Fruit fly (Drosophila melanogaster) whole organism, prepupa: ENCODE results near the gene Top3alpha.
A peak's percentile ranks its signal among the peaks of the same experiment; 100 is the strongest.

Experiments
- Blimp-1 ChIP-seq: fragments of 200-800 bp; sonication (Bioruptor generic); optimal IDR thresholded peaks from 3 replicates; lab custom pipeline; 2017; ENCODE audit warnings: missing biosample characterization, missing genetic modification characterization, mild to moderate bottlenecking, moderate library complexity, missing genetic modification reagents
- CG11294 ChIP-seq: fragments of 200-800 bp; sonication (Bioruptor generic); IDR thresholded peaks from 2 replicates; pipeline ENCODE4 v1.3.6; 2022; ENCODE audit warnings: missing biosample characterization, missing genetic modification characterization
- CG15336 ChIP-seq: fragments of 200-800 bp; sonication (Bioruptor generic); IDR thresholded peaks from 2 replicates; pipeline ENCODE4 v1.3.6; 2022; ENCODE audit warnings: missing biosample characterization, missing genetic modification characterization
- CG1621 ChIP-seq: fragments of 200-800 bp; sonication (Bioruptor generic); optimal IDR thresholded peaks from 3 replicates; lab custom pipeline; 2018; ENCODE audit warnings: missing biosample characterization, mild to moderate bottlenecking, missing genetic modification characterization
- CG31627 ChIP-seq: fragments of 200-800 bp; sonication (Bioruptor generic); optimal IDR thresholded peaks from 3 replicates; lab custom pipeline; 2016; ENCODE audit warnings: missing biosample characterization, missing genetic modification characterization
- CG32006 ChIP-seq: fragments of 200-800 bp; sonication (Bioruptor generic); optimal IDR thresholded peaks from 3 replicates; lab custom pipeline; 2017; ENCODE audit warnings: missing biosample characterization, mild to moderate bottlenecking, missing genetic modification characterization
- CG34406 ChIP-seq: fragments of 200-800 bp; sonication (Bioruptor generic); optimal IDR thresholded peaks from 3 replicates; lab custom pipeline; 2016; ENCODE audit warnings: missing biosample characterization, missing genetic modification characterization
- CG6163 ChIP-seq: fragments of 200-800 bp; sonication (Bioruptor generic); IDR thresholded peaks from 3 replicates; pipeline ENCODE4 v1.3.6; 2022; ENCODE audit warnings: missing biosample characterization, missing genetic modification characterization
- CG6276 ChIP-seq: fragments of 200-800 bp; sonication (Bioruptor generic); optimal IDR thresholded peaks from 2 replicates; lab custom pipeline; 2017; ENCODE audit warnings: missing biosample characterization, mild to moderate bottlenecking, missing genetic modification characterization
- CG6792 ChIP-seq: fragments of 200-800 bp; sonication (Bioruptor generic); optimal IDR thresholded peaks from 3 replicates; lab custom pipeline; 2016; ENCODE audit warnings: missing biosample characterization, missing genetic modification characterization
- CG6808 ChIP-seq: fragments of 200-800 bp; sonication (Bioruptor generic); optimal IDR thresholded peaks from 3 replicates; lab custom pipeline; 2017; ENCODE audit warnings: missing biosample characterization, missing genetic modification characterization, mild to moderate bottlenecking, moderate library complexity, missing genetic modification reagents
- CG6854 ChIP-seq: fragments of 200-800 bp; sonication (Bioruptor generic); optimal IDR thresholded peaks from 2 replicates; lab custom pipeline; 2017; ENCODE audit warnings: missing biosample characterization, mild to moderate bottlenecking, missing genetic modification characterization
- CG7368 ChIP-seq: fragments of 200-800 bp; sonication (Bioruptor generic); optimal IDR thresholded peaks from 3 replicates; lab custom pipeline; 2016; ENCODE audit warnings: missing biosample characterization, missing genetic modification characterization
- CG8119 ChIP-seq: fragments of 200-800 bp; sonication (Bioruptor generic); IDR thresholded peaks from 3 replicates; pipeline ENCODE4 v1.3.6; 2022; ENCODE audit warnings: missing biosample characterization, missing genetic modification characterization
- CG8319 ChIP-seq: fragments of 200-800 bp; sonication (Bioruptor generic); optimal IDR thresholded peaks from 3 replicates; lab custom pipeline; 2016; ENCODE audit warnings: missing biosample characterization, missing genetic modification characterization
- CG8632 ChIP-seq: fragments of 200-800 bp; sonication (Bioruptor generic); optimal IDR thresholded peaks from 3 replicates; lab custom pipeline; 2016; ENCODE audit warnings: missing biosample characterization, missing genetic modification characterization
- CG9139 ChIP-seq: fragments of 200-800 bp; sonication (Bioruptor generic); optimal IDR thresholded peaks from 3 replicates; lab custom pipeline; 2017; ENCODE audit warnings: missing biosample characterization, mild to moderate bottlenecking, missing genetic modification characterization
- Eip75B ChIP-seq: fragments of 200-800 bp; sonication (Bioruptor generic); optimal IDR thresholded peaks from 3 replicates; lab custom pipeline; 2016; ENCODE audit warnings: missing biosample characterization, missing genetic modification characterization
- Ets96B ChIP-seq: fragments of 200-800 bp; optimal IDR thresholded peaks from 2 replicates; lab custom pipeline; 2019; ENCODE audit warnings: missing biosample characterization, mild to moderate bottlenecking, missing genetic modification characterization, moderate library complexity
- Lpt ChIP-seq: fragments of 200-800 bp; sonication (Bioruptor generic); optimal IDR thresholded peaks from 3 replicates; lab custom pipeline; 2016; ENCODE audit warnings: missing biosample characterization, missing genetic modification characterization
- Met ChIP-seq: fragments of 200-800 bp; sonication (Bioruptor generic); optimal IDR thresholded peaks from 3 replicates; lab custom pipeline; 2016; ENCODE audit warnings: missing biosample characterization, missing genetic modification characterization
- Smox ChIP-seq: fragments of 200-800 bp; sonication (Bioruptor generic); optimal IDR thresholded peaks from 3 replicates; lab custom pipeline; 2016; ENCODE audit warnings: missing biosample characterization, missing genetic modification characterization
- Sox102F ChIP-seq: fragments of 200-800 bp; sonication (Bioruptor generic); optimal IDR thresholded peaks from 2 replicates; lab custom pipeline; 2016; ENCODE audit warnings: missing biosample characterization, mild to moderate bottlenecking, missing genetic modification characterization
- Sox14 ChIP-seq: fragments of 200-800 bp; sonication (Bioruptor generic); optimal IDR thresholded peaks from 3 replicates; lab custom pipeline; 2016; ENCODE audit warnings: missing biosample characterization, missing genetic modification characterization
- achi ChIP-seq: fragments of 200-800 bp; sonication (Bioruptor generic); optimal IDR thresholded peaks from 3 replicates; lab custom pipeline; 2016; ENCODE audit warnings: missing biosample characterization, missing genetic modification characterization
- acj6 ChIP-seq: fragments of 200-800 bp; sonication (Bioruptor generic); optimal IDR thresholded peaks from 3 replicates; lab custom pipeline; 2016; ENCODE audit warnings: missing biosample characterization, missing genetic modification characterization
- cyc ChIP-seq: fragments of 200-800 bp; sonication (Bioruptor generic); optimal IDR thresholded peaks from 3 replicates; lab custom pipeline; 2016; ENCODE audit warnings: missing biosample characterization, missing genetic modification characterization
- dac ChIP-seq: fragments of 200-800 bp; sonication (Bioruptor generic); optimal IDR thresholded peaks from 2 replicates; lab custom pipeline; 2017; ENCODE audit warnings: missing biosample characterization, mild to moderate bottlenecking, missing genetic modification characterization
- eg ChIP-seq: fragments of 200-800 bp; sonication (Bioruptor generic); IDR thresholded peaks from 3 replicates; pipeline ENCODE4 v1.3.6; 2022; ENCODE audit warnings: missing biosample characterization, missing genetic modification characterization
- fd59A ChIP-seq: fragments of 200-800 bp; sonication (Bioruptor generic); optimal IDR thresholded peaks from 2 replicates; lab custom pipeline; 2017; ENCODE audit warnings: missing biosample characterization, mild to moderate bottlenecking, missing genetic modification characterization, missing genetic modification reagents
- fd85E ChIP-seq: fragments of 200-800 bp; sonication (Bioruptor generic); optimal IDR thresholded peaks from 3 replicates; lab custom pipeline; 2016; ENCODE audit warnings: missing biosample characterization, missing genetic modification characterization
- fkh ChIP-seq: fragments of 200-800 bp; sonication (Bioruptor generic); optimal IDR thresholded peaks from 3 replicates; lab custom pipeline; 2017; ENCODE audit warnings: missing biosample characterization, mild to moderate bottlenecking, missing genetic modification characterization, moderate library complexity
- net ChIP-seq: fragments of 200-800 bp; sonication (Bioruptor generic); optimal IDR thresholded peaks from 3 replicates; lab custom pipeline; 2016; ENCODE audit warnings: missing biosample characterization, missing genetic modification characterization
- salr ChIP-seq, 2 experiments: fragments of 200-800 bp; sonication (Bioruptor generic); optimal IDR thresholded peaks; 3 replicates each; lab custom pipeline; 2016 to 2018; ENCODE audit warnings: missing biosample characterization in 2 of 2, missing genetic modification characterization in 2 of 2, mild to moderate bottlenecking in 1 of 2
- spab ChIP-seq: fragments of 200-800 bp; sonication (Bioruptor generic); optimal IDR thresholded peaks from 2 replicates; lab custom pipeline; 2017; ENCODE audit warnings: missing biosample characterization, mild to moderate bottlenecking, missing genetic modification characterization, missing genetic modification reagents
- ss ChIP-seq, 2 experiments: fragments of 200-800 bp; sonication (Bioruptor generic); optimal IDR thresholded peaks; 2 replicates in 1 of 2; 3 replicates in 1 of 2; lab custom pipeline; 2017 to 2018; ENCODE audit warnings: mild to moderate bottlenecking in 2 of 2, missing biosample characterization in 2 of 2, missing genetic modification characterization in 2 of 2, moderate library complexity in 1 of 2
- topi ChIP-seq: fragments of 200-800 bp; sonication (Bioruptor generic); optimal IDR thresholded peaks from 3 replicates; lab custom pipeline; 2016; ENCODE audit warnings: missing biosample characterization, missing genetic modification characterization
- vri ChIP-seq: fragments of 200-800 bp; sonication (Bioruptor generic); optimal IDR thresholded peaks from 3 replicates; lab custom pipeline; 2016; ENCODE audit warnings: missing biosample characterization, mild to moderate bottlenecking, missing genetic modification characterization

Gene Top3alpha

DNA sequence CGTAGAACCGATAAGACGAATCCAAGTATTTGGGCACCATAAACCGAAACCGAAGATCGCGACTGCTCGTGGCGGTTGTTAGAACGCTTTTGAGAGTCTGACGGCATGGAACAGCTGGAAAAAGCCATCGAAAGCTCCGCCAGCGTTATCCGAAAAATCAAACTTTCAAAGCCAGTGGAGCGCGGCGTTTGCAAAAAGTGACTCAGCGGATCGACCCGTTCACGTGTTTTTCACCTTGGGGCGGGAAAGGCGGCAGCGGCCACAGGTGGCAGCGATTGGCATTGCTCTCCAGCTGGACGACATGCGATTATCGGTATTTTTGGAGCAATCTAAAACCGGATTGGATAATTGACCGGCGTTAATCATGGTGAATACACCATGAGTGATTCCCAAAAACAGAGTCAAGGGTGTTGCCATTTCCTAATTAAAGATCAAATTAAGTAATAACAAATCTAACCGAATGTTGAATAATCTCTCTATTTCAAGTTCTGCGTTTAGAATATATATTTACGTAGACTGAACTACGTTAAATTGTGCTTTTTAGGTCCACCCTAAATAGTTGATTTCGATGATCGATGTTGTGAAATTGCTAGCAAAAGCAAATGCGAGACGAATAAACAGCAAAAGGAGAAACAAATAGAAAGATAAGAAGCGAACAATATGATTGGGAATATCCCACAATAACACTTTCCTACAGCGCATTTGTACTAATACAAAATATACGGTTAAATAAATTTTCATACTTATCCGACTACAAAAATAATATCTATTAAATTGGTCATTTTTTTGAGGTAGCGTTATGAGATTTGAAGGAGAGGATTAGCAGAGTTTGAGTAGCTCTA, 49.1 kb downstream of the Top3alpha start, which contains the start of gene CG10337 (continued):
- TF ChIP-seq salr (GFP tag; optimal IDR thresholded peaks at IDR 0.05; lab: Kevin White, UChicago): no peak
- TF ChIP-seq acj6 (GFP tag; lab: Kevin White, UChicago): peak; percentile 12
- TF ChIP-seq Lpt (GFP tag; lab: Kevin White, UChicago): no peak
- TF ChIP-seq cyc (GFP tag; lab: Kevin White, UChicago): no peak
- peak; percentile 44; the same call in 1 of the 3 replicates for TF ChIP-seq eg (GFP tag; lab: Robert Waterston, UW)
- TF ChIP-seq CG8319 (GFP tag; lab: Kevin White, UChicago): no peak
- TF ChIP-seq Blimp-1 (GFP tag; lab: Kevin White, UChicago): no peak
- TF ChIP-seq CG8119 (GFP tag; lab: Robert Waterston, UW): peak; percentile 36; the same call in 1 of the 3 replicates
- TF ChIP-seq ss (GFP tag; optimal IDR thresholded peaks at IDR 0.05; lab: Kevin White, UChicago): peak; percentile 13 to 15
- TF ChIP-seq topi (GFP tag; lab: Kevin White, UChicago): peak; percentile 34
- TF ChIP-seq CG6276 (GFP tag; lab: Kevin White, UChicago): no peak
- no peak for TF ChIP-seq CG9139
- peak; percentile 9 for TF ChIP-seq Smox
- TF ChIP-seq Sox102F (GFP tag; lab: Kevin White, UChicago): peak; percentile 19
- peak; percentile 8 for TF ChIP-seq Ets96B
- TF ChIP-seq CG6792: no peak
- no peak for TF ChIP-seq CG31627 (GFP tag; lab: Kevin White, UChicago)
- TF ChIP-seq vri (GFP tag; lab: Kevin White, UChicago): peak; percentile 55
- no peak for TF ChIP-seq Eip75B (GFP tag; lab: Kevin White, UChicago)
- TF ChIP-seq CG11294: no peak
- TF ChIP-seq dac: no peak
- TF ChIP-seq Sox14: no peak
- TF ChIP-seq CG6163 (GFP tag; lab: Robert Waterston, UW): peak; percentile 42; the same call in 1 of the 3 replicates
- TF ChIP-seq fd85E: no peak
- TF ChIP-seq, all 60 proteins: peak for 26

DNA sequence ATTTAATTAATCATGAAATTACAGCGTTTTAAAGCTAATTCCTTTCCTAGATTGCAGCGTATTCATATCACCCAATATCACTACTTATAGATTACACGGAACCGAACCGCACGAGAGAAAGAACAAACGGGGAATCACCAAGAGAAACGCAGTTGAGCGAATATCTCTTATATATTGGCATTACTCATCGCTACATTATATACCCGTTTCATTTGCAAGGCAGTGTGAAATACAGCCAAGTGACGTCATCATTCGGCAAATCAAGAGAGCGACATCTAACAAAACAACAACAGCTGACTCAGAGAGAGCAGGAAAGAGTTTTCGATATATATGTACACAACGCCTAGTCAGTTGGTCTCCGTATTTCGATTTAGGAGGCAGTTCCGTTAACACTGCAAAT, 50.2 kb downstream of the Top3alpha start, which contains the start of gene Tep4:
Gene Tep4 (plus strand): TSS at position 350 of the 400 bp plus-strand sequence.
- no peak for TF ChIP-seq Sox102F (GFP tag; lab: Kevin White, UChicago)
- no peak for TF ChIP-seq CG11294
- no peak for TF ChIP-seq spab (GFP tag; lab: Kevin White, UChicago)
- TF ChIP-seq net (GFP tag; lab: Kevin White, UChicago): no peak
- no peak for TF ChIP-seq topi (GFP tag; lab: Kevin White, UChicago)
- TF ChIP-seq eg (GFP tag; lab: Robert Waterston, UW): peak; percentile 30; the same call in 1 of the 3 replicates
- TF ChIP-seq Eip75B (GFP tag; lab: Kevin White, UChicago): no peak
- TF ChIP-seq fkh (GFP tag; lab: Kevin White, UChicago): peak; percentile 4
- peak; percentile 29; the same call in 1 of the 2 replicates for TF ChIP-seq CG15336
- TF ChIP-seq achi (GFP tag; lab: Kevin White, UChicago): no peak
- TF ChIP-seq CG8632 (GFP tag; lab: Kevin White, UChicago): no peak
- TF ChIP-seq fd59A (GFP tag; lab: Kevin White, UChicago): no peak
- no peak for TF ChIP-seq CG34406 (GFP tag; lab: Kevin White, UChicago)
- no peak for TF ChIP-seq CG6854 (GFP tag; lab: Kevin White, UChicago)
- TF ChIP-seq Blimp-1 (GFP tag; lab: Kevin White, UChicago): no peak
- no peak for TF ChIP-seq CG6808 (GFP tag; lab: Kevin White, UChicago)
- TF ChIP-seq CG8119 (GFP tag; lab: Robert Waterston, UW): no peak
- TF ChIP-seq vri (GFP tag; lab: Kevin White, UChicago): no peak
- TF ChIP-seq CG6792: no peak
- TF ChIP-seq CG32006 (GFP tag; lab: Kevin White, UChicago): no peak
- peak; percentile 9 for TF ChIP-seq CG1621 (tag; lab: Kevin White, UChicago)
- TF ChIP-seq Smox: no peak
- TF ChIP-seq CG9139: no peak
- no peak for TF ChIP-seq CG7368 (GFP tag; lab: Kevin White, UChicago)
- no peak for TF ChIP-seq Met (GFP tag; lab: Kevin White, UChicago)
